Worm (Caenorhabditis elegans) whole organism, early embryonic: ENCODE results near the gene ric-4.

Experiments
- B0310.2 ChIP-seq: sonication (generic microtip); optimal IDR thresholded peaks from 2 replicates; lab custom pipeline; 2016; ENCODE audit warnings: mild to moderate bottlenecking, missing genetic modification characterization, missing compliant biosample characterization
- F13C5.2 ChIP-seq: sonication (generic microtip); optimal IDR thresholded peaks from 2 replicates; lab custom pipeline; 2017; ENCODE audit warnings: mild to moderate bottlenecking, missing genetic modification characterization, inconsistent platforms, missing compliant biosample characterization
- aly-1 ChIP-seq: sonication (generic microtip); optimal IDR thresholded peaks from 2 replicates; lab custom pipeline; 2016; ENCODE audit warnings: missing genetic modification characterization, missing compliant biosample characterization
- ama-1 ChIP-seq: fragments of 150-350 bp; optimal IDR thresholded peaks from 2 replicates; lab custom pipeline; 2014
- ceh-13 ChIP-seq: fragments of 200-800 bp; sonication (Bioruptor generic); optimal IDR thresholded peaks from 2 replicates; lab custom pipeline; 2018; ENCODE audit warnings: mild to moderate bottlenecking, missing genetic modification characterization, missing compliant biosample characterization
- ceh-36 ChIP-seq: sonication (generic microtip); optimal IDR thresholded peaks from 2 replicates; lab custom pipeline; 2016; ENCODE audit warnings: missing genetic modification characterization, inconsistent platforms, missing compliant biosample characterization
- ets-7 ChIP-seq: sonication (generic microtip); optimal IDR thresholded peaks from 2 replicates; lab custom pipeline; 2016; ENCODE audit warnings: missing genotype, missing genetic modification characterization, missing compliant biosample characterization
- flt-1 ChIP-seq: fragments of 200-800 bp; sonication (Bioruptor generic); IDR thresholded peaks from 2 replicates; pipeline ENCODE4 v1.3.6; 2022; ENCODE audit warnings: missing genetic modification characterization, missing compliant biosample characterization
- hmbx-1 ChIP-seq: sonication (generic microtip); optimal IDR thresholded peaks from 2 replicates; lab custom pipeline; 2016; ENCODE audit warnings: mild to moderate bottlenecking, missing genetic modification characterization, missing compliant biosample characterization
- hmg-4 ChIP-seq: fragments of 200-800 bp; sonication (Bioruptor generic); optimal IDR thresholded peaks from 2 replicates; lab custom pipeline; 2018; ENCODE audit warnings: mild to moderate bottlenecking, missing genetic modification characterization, missing compliant biosample characterization
- hnd-1 ChIP-seq: sonication (generic microtip); optimal IDR thresholded peaks from 2 replicates; lab custom pipeline; 2016; ENCODE audit warnings: missing genetic modification characterization, missing compliant biosample characterization
- pes-1 ChIP-seq: fragments of 200-800 bp; sonication (Bioruptor generic); IDR thresholded peaks from 2 replicates; pipeline ENCODE4 v1.3.6; 2022; ENCODE audit warnings: missing genetic modification reagents, missing genetic modification characterization, missing compliant biosample characterization
- scrt-1 ChIP-seq: fragments of 200-800 bp; sonication (Bioruptor generic); IDR thresholded peaks from 2 replicates; pipeline ENCODE4 v1.3.6; 2022; ENCODE audit warnings: missing genetic modification characterization, missing compliant biosample characterization
- sea-1 ChIP-seq: fragments of 200-800 bp; sonication (Bioruptor generic); conservative IDR thresholded peaks from 2 replicates; pipeline ENCODE4 v1.3.6; 2022; ENCODE audit warnings: missing genetic modification characterization, missing compliant biosample characterization
- tbx-11 ChIP-seq: fragments of 200-800 bp; sonication (Bioruptor generic); IDR thresholded peaks from 2 replicates; pipeline ENCODE4 v1.3.6; 2022; ENCODE audit warnings: missing genetic modification characterization, missing compliant biosample characterization
- tbx-37 ChIP-seq: fragments of 200-800 bp; sonication (Bioruptor generic); conservative IDR thresholded peaks from 2 replicates; pipeline ENCODE4 v1.3.6; 2022; ENCODE audit warnings: missing genetic modification reagents, missing genetic modification characterization, missing compliant biosample characterization
- tra-4 ChIP-seq: sonication (generic microtip); optimal IDR thresholded peaks from 2 replicates; lab custom pipeline; 2017; ENCODE audit warnings: missing genetic modification characterization, missing compliant biosample characterization

The ric-4 gene

DNA sequence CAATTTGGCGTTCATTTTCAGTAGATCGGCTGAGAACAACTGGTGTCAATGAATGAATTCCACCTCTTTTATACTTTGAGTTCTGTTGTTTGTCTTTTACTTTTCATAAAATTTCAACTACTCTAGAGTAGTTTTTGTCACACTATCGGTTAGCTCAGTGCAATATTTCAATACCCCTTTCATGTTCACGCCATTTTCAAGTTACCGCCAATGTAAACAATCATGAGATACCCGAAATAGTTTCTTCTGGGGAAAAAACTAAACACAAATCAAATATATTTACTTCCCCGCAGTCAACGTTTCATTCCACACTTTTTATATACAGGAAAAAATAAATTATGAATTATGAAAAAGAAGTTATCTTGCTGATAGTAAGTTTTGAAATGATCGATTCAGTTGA is 41.8 kb downstream of the ric-4 start, which contains the start of gene fipr-4:
Gene fipr-4, minus strand, starts transcription at position 101 of the 400 bp plus-strand sequence.
- no peak for TF ChIP-seq ceh-13
- no peak for TF ChIP-seq hmbx-1
- no peak for TF ChIP-seq sea-1 (GFP tag; lab: Robert Waterston, UW)
- TF ChIP-seq tbx-11 (GFP tag; lab: Robert Waterston, UW), result no peak
- TF ChIP-seq scrt-1 (GFP tag; lab: Robert Waterston, UW), result no peak
- TF ChIP-seq aly-1, result no peak
- TF ChIP-seq tbx-37 (GFP tag; lab: Robert Waterston, UW), result no peak
- TF ChIP-seq hmg-4 (GFP tag; lab: Kevin White, UChicago), result no peak
- TF ChIP-seq flt-1 (GFP tag; lab: Robert Waterston, UW), result no peak
- TF ChIP-seq F13C5.2 (tag; lab: Kevin White, UChicago), result no peak
- no peak for TF ChIP-seq ceh-36
- no peak for TF ChIP-seq ama-1 (lab: Kevin White, UChicago)
- TF ChIP-seq tra-4, result no peak
- no peak for TF ChIP-seq ets-7 (tag; lab: Kevin White, UChicago)
- no peak for TF ChIP-seq pes-1 (GFP tag; lab: Robert Waterston, UW)

DNA sequence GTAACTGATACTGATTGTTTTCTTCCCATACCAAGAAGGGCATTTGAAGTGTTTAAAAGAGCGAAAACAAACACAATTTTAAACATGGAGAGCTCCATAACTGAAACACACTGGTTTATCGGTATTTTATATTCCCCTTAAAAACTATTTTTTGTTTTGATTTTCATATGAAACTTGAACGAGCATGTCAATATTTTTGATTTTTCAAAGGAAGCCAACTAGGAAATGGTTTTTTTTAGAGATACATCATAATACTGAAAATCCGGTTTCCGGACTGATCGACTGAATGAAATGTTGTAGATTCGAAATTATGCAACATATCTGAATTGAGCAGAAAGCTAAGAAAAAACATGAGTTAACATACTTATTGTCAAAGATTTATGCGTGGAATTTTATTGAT is 42.8 kb downstream of the ric-4 start, which contains the start of gene ttr-19:
Gene ttr-19, minus strand, starts transcription at position 101 of the 400 bp plus-strand sequence.
- TF ChIP-seq hmbx-1, result no peak
- no peak for TF ChIP-seq pes-1 (GFP tag; lab: Robert Waterston, UW)
- no peak for TF ChIP-seq aly-1
- TF ChIP-seq tra-4, result no peak
- TF ChIP-seq ets-7 (tag; lab: Kevin White, UChicago), result no peak
- TF ChIP-seq ama-1 (lab: Kevin White, UChicago), result no peak
- no peak for TF ChIP-seq ceh-13
- TF ChIP-seq F13C5.2 (tag; lab: Kevin White, UChicago), result no peak
- TF ChIP-seq ceh-36, result no peak
- no peak for TF ChIP-seq tbx-11 (GFP tag; lab: Robert Waterston, UW)
- TF ChIP-seq B0310.2 (tag; lab: Kevin White, UChicago), result no peak
- no peak for TF ChIP-seq hnd-1
- no peak for TF ChIP-seq tbx-37 (GFP tag; lab: Robert Waterston, UW)
- no peak for TF ChIP-seq sea-1 (GFP tag; lab: Robert Waterston, UW)
- TF ChIP-seq scrt-1 (GFP tag; lab: Robert Waterston, UW), result no peak
- TF ChIP-seq flt-1 (GFP tag; lab: Robert Waterston, UW), result no peak
- no peak for TF ChIP-seq hmg-4 (GFP tag; lab: Kevin White, UChicago)

DNA sequence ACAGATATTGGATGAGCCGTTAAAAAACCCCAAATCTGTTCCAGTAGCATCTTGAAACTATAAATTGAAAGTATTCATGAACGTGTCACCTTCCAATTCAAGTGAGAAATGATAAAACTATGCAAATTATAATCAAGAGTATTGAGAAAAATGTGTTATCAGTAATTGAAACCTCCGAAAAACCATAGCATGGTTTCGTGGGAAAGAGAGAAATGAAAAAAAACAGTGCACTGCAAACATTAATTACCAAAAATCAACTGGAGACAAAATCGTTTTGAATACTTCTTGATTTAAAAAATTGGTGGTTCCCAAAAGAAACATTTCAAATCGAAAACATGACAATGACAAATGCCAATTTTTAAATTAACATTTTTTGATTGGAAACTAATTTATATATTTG is 44.5 kb downstream of the ric-4 start, which contains the start of gene daf-36:
Gene daf-36, minus strand, starts transcription at position 101 of the 400 bp plus-strand sequence.
- TF ChIP-seq ama-1 (lab: Kevin White, UChicago), result no peak
- no peak for TF ChIP-seq aly-1
- TF ChIP-seq B0310.2 (tag; lab: Kevin White, UChicago), result no peak
- no peak for TF ChIP-seq scrt-1 (GFP tag; lab: Robert Waterston, UW)
- TF ChIP-seq tra-4, result no peak
- no peak for TF ChIP-seq hnd-1
- TF ChIP-seq ceh-13, result no peak
- no peak for TF ChIP-seq tbx-37 (GFP tag; lab: Robert Waterston, UW)
- TF ChIP-seq pes-1 (GFP tag; lab: Robert Waterston, UW), result no peak

DNA sequence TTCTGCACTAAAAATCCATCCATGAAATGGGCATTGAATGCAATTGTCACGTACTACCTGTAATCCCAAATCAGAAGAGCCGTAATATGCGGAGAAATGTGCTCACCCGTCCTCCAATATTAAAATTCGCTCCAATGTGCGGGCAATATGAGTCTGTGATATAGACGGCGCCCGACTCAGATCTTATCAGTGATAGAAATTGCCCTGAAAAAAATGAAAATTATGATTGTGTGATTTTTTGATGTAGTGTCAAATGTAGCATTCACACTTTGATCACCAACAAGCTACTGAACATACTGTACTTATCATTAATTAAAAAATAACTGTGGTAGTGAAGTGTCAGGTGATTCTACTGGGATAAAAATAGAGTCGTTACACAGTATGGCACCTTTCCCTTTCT is 45.5 kb downstream of the ric-4 start:
- TF ChIP-seq hmbx-1 (no peak), ceh-36 (no peak), ceh-13 (no peak), tra-4 (no peak), hnd-1 (no peak), B0310.2 (tag; lab: Kevin White, UChicago) (no peak), F13C5.2 (tag; lab: Kevin White, UChicago) (no peak), ama-1 (lab: Kevin White, UChicago) (no peak), sea-1 (GFP tag; lab: Robert Waterston, UW) (no peak), tbx-11 (GFP tag; lab: Robert Waterston, UW) (no peak), tbx-37 (GFP tag; lab: Robert Waterston, UW) (no peak)

DNA sequence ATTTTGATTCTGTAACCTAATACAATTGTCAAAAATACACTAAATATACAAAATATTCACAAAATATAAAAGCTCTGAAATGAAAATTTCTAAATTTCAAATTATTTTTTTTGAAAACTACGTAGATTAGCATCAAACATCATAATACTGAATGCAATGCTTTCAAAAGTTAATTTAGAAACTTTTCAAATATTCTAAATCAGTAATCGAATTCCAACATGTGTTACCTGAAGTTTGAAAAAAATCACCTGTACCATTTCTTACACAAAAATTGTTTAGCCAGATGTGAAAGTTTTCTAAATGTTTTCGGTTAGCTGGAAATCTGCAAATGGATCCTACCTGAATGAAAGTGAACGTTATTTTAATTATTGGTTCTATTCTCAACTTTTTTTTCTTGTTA is 48.1 kb downstream of the ric-4 start, which contains the start of gene C12D8.20:
Gene C12D8.20, plus strand, starts transcription at position 301 of the 400 bp plus-strand sequence.
- TF ChIP-seq sea-1 (GFP tag; lab: Robert Waterston, UW), result no peak
- TF ChIP-seq tra-4, result no peak
- TF ChIP-seq ceh-13, result no peak
- no peak for TF ChIP-seq hmg-4 (GFP tag; lab: Kevin White, UChicago)
- no peak for TF ChIP-seq tbx-37 (GFP tag; lab: Robert Waterston, UW)
- no peak for TF ChIP-seq F13C5.2 (tag; lab: Kevin White, UChicago)
- no peak for TF ChIP-seq ceh-36
- no peak for TF ChIP-seq flt-1 (GFP tag; lab: Robert Waterston, UW)
- no peak for TF ChIP-seq pes-1 (GFP tag; lab: Robert Waterston, UW)
- TF ChIP-seq hmbx-1, result no peak
- TF ChIP-seq B0310.2 (tag; lab: Kevin White, UChicago), result no peak
- TF ChIP-seq ets-7 (tag; lab: Kevin White, UChicago), result no peak
- TF ChIP-seq ama-1 (lab: Kevin White, UChicago), result no peak
- no peak for TF ChIP-seq hnd-1

DNA sequence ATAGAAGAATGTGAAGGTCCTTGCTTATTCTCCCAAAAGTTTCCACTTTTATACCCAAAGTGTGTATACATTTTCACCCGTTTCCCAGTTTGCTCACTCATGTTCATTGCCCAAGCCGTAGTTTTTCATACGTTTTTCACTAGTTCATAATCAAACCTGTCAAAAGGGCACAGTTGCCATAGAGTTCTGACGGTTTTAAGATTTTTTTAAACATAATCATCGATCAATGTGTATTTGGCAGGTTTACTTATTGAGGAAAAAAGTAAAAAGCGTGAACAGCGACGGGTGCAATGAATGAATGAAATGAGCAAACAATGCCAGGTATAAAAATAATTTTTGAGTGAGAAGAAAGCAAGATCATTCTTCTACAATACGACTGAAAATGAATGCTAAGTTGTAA is 48.8 kb downstream of the ric-4 start, which contains the start of the genes fipr-5 and fipr-9:
Gene fipr-5, minus strand, starts transcription at position 101 of the 400 bp plus-strand sequence.
Gene fipr-9, plus strand, starts transcription at position 346 of the 400 bp plus-strand sequence.
- TF ChIP-seq B0310.2 (tag; lab: Kevin White, UChicago) (no peak), ceh-36 (no peak), ama-1 (lab: Kevin White, UChicago) (no peak), ets-7 (tag; lab: Kevin White, UChicago) (no peak), tbx-37 (GFP tag; lab: Robert Waterston, UW) (no peak), F13C5.2 (tag; lab: Kevin White, UChicago) (no peak), ceh-13 (no peak), pes-1 (GFP tag; lab: Robert Waterston, UW) (no peak), tra-4 (no peak), hmg-4 (GFP tag; lab: Kevin White, UChicago) (no peak), hmbx-1 (no peak), sea-1 (GFP tag; lab: Robert Waterston, UW) (no peak), hnd-1 (no peak), tbx-11 (GFP tag; lab: Robert Waterston, UW) (no peak), scrt-1 (GFP tag; lab: Robert Waterston, UW) (no peak), aly-1 (no peak), flt-1 (GFP tag; lab: Robert Waterston, UW) (no peak)

DNA sequence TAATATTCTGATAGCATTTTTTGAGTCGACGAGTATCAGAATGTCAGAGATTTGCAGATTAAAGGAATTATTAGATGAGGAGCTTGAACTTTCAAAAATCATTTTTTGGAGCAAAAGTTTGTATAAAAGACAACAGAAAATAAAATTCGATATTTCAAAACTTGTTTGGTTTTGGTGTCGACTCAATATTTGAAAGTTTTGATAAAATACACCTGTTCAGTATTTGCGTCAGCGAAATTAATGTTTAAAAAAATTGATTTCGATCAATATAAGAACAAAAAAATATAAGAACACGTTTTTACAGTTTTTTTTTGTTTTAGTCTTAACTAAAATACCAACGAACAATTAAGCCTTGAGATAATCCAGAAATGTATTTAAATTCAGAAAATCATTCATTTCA is 49.5 kb downstream of the ric-4 start, which contains the start of gene C12D8.13:
Gene C12D8.13, minus strand, starts transcription at position 101 of the 400 bp plus-strand sequence.
- TF ChIP-seq B0310.2 (tag; lab: Kevin White, UChicago), result no peak
- TF ChIP-seq sea-1 (GFP tag; lab: Robert Waterston, UW), result no peak
- no peak for TF ChIP-seq aly-1
- TF ChIP-seq ceh-13, result no peak
- TF ChIP-seq ceh-36, result no peak
- TF ChIP-seq hmg-4 (GFP tag; lab: Kevin White, UChicago), result no peak
- TF ChIP-seq pes-1 (GFP tag; lab: Robert Waterston, UW), result no peak
- no peak for TF ChIP-seq ama-1 (lab: Kevin White, UChicago)
- TF ChIP-seq hnd-1, result no peak
- no peak for TF ChIP-seq flt-1 (GFP tag; lab: Robert Waterston, UW)
- TF ChIP-seq tra-4, result no peak
- no peak for TF ChIP-seq ets-7 (tag; lab: Kevin White, UChicago)
- TF ChIP-seq tbx-37 (GFP tag; lab: Robert Waterston, UW), result no peak
- TF ChIP-seq tbx-11 (GFP tag; lab: Robert Waterston, UW), result no peak
- no peak for TF ChIP-seq hmbx-1
